Fruit fly (Drosophila melanogaster) whole organism, pupa: Measurements from ENCODE around the gene DENR.

Source experiments
- CG10348 ChIP-seq: fragments of 200-800 bp; sonication (Bioruptor generic); IDR thresholded peaks from 2 replicates; pipeline ENCODE4 v1.3.6; 2022; ENCODE audit warnings: missing biosample characterization, missing genetic modification characterization
- CG12605 ChIP-seq: fragments of 200-800 bp; sonication (Bioruptor generic); IDR thresholded peaks from 2 replicates; pipeline ENCODE4 v1.3.6; 2022; ENCODE audit warnings: missing biosample characterization, missing genetic modification characterization
- CG13204 ChIP-seq: fragments of 200-800 bp; sonication (Bioruptor generic); optimal IDR thresholded peaks from 2 replicates; lab custom pipeline; 2018; ENCODE audit warnings: missing biosample characterization, mild to moderate bottlenecking, missing genetic modification characterization, moderate library complexity
- CG14655 ChIP-seq: fragments of 200-800 bp; sonication (Bioruptor generic); optimal IDR thresholded peaks from 3 replicates; lab custom pipeline; 2017; ENCODE audit warnings: mild to moderate bottlenecking, missing biosample characterization, missing genetic modification reagents, missing genetic modification characterization
- CG15710 ChIP-seq: fragments of 200-800 bp; sonication (Bioruptor generic); optimal IDR thresholded peaks from 2 replicates; lab custom pipeline; 2018; ENCODE audit warnings: missing biosample characterization, mild to moderate bottlenecking, missing genetic modification characterization, moderate library complexity
- CG17806 ChIP-seq: fragments of 200-800 bp; sonication (Bioruptor generic); optimal IDR thresholded peaks from 2 replicates; lab custom pipeline; 2018; ENCODE audit warnings: missing biosample characterization, mild to moderate bottlenecking, missing genetic modification characterization, moderate library complexity
- CG32121 ChIP-seq: fragments of 200-800 bp; sonication (Bioruptor generic); IDR thresholded peaks from 2 replicates; pipeline ENCODE4 v1.3.6; 2022; ENCODE audit warnings: missing biosample characterization, missing genetic modification characterization
- CG34367 ChIP-seq: fragments of 200-800 bp; sonication (Bioruptor generic); optimal IDR thresholded peaks from 2 replicates; lab custom pipeline; 2018; ENCODE audit warnings: missing biosample characterization, mild to moderate bottlenecking, missing genetic modification characterization
- CG4496 ChIP-seq: fragments of 200-800 bp; sonication (Bioruptor generic); IDR thresholded peaks from 3 replicates; pipeline ENCODE4 v1.3.6; 2022; ENCODE audit warnings: missing biosample characterization, missing genetic modification characterization
- CG8159 ChIP-seq: fragments of 200-800 bp; sonication (Bioruptor generic); optimal IDR thresholded peaks from 3 replicates; lab custom pipeline; 2018; ENCODE audit warnings: missing biosample characterization, mild to moderate bottlenecking, missing genetic modification characterization, moderate library complexity
- CG8301 ChIP-seq: fragments of 200-800 bp; sonication (Bioruptor generic); optimal IDR thresholded peaks from 2 replicates; lab custom pipeline; 2018; ENCODE audit warnings: missing biosample characterization, mild to moderate bottlenecking, missing genetic modification characterization
- CG9948 ChIP-seq: fragments of 200-800 bp; sonication (Bioruptor generic); optimal IDR thresholded peaks from 2 replicates; lab custom pipeline; 2018; ENCODE audit warnings: missing biosample characterization, mild to moderate bottlenecking, missing genetic modification characterization, moderate library complexity
- D1 ChIP-seq: fragments of 200-800 bp; sonication (Bioruptor generic); optimal IDR thresholded peaks from 2 replicates; lab custom pipeline; 2018; ENCODE audit warnings: missing biosample characterization, mild to moderate bottlenecking, missing genetic modification characterization, moderate library complexity
- EcR ChIP-seq: fragments of 200-800 bp; sonication (Bioruptor generic); optimal IDR thresholded peaks from 3 replicates; lab custom pipeline; 2019; ENCODE audit warnings: missing biosample characterization, missing genetic modification characterization, mild to moderate bottlenecking, moderate library complexity, missing genetic modification reagents
- Ets98B ChIP-seq: fragments of 200-800 bp; sonication (Bioruptor generic); IDR thresholded peaks from 2 replicates; pipeline ENCODE4 v1.3.6; 2022; ENCODE audit warnings: missing biosample characterization, missing genetic modification characterization
- Pif1A ChIP-seq: fragments of 200-800 bp; sonication (Bioruptor generic); optimal IDR thresholded peaks from 3 replicates; lab custom pipeline; 2016; ENCODE audit warnings: missing biosample characterization, missing genetic modification characterization
- Pif1B ChIP-seq: fragments of 200-800 bp; sonication (Bioruptor generic); optimal IDR thresholded peaks from 3 replicates; lab custom pipeline; 2016; ENCODE audit warnings: missing biosample characterization, missing genetic modification characterization
- Snoo ChIP-seq: fragments of 200-800 bp; sonication (Bioruptor generic); optimal IDR thresholded peaks from 3 replicates; lab custom pipeline; 2017; ENCODE audit warnings: missing biosample characterization, mild to moderate bottlenecking, missing genetic modification characterization, inconsistent platforms
- fd96Ca ChIP-seq: fragments of 200-800 bp; sonication (Bioruptor generic); IDR thresholded peaks from 3 replicates; pipeline ENCODE4 v1.3.6; 2022; ENCODE audit warnings: missing biosample characterization, missing genetic modification characterization
- gl ChIP-seq: fragments of 200-800 bp; sonication (Bioruptor generic); optimal IDR thresholded peaks from 2 replicates; lab custom pipeline; 2018; ENCODE audit warnings: missing biosample characterization, mild to moderate bottlenecking, missing genetic modification characterization
- rn ChIP-seq: fragments of 200-800 bp; sonication (Bioruptor generic); IDR thresholded peaks from 2 replicates; pipeline ENCODE4 v1.3.6; 2022; ENCODE audit warnings: missing biosample characterization, missing genetic modification characterization

The DENR gene

dm6 chrX:16873053-16873452, 13.3 kb downstream of the DENR start:
- TF ChIP-seq D1 (no peak), CG34367 (peak; percentile 37), Ets98B (GFP tag; lab: Robert Waterston, UW) (peak; percentile 44; the same call in 1 of the 2 replicates), Snoo (peak; percentile 54), gl (no peak), CG12605 (GFP tag; lab: Robert Waterston, UW) (0 out of 2 replicates have a peak, but pooled peaks have one; percentile 38), CG10348 (no peak), CG13204 (GFP tag; lab: Kevin White, UChicago) (no peak), fd96Ca (GFP tag; lab: Robert Waterston, UW) (no peak; the same call in 2 of the 3 replicates), Pif1A (GFP tag; lab: Kevin White, UChicago) (peak; percentile 19), CG8159 (tag; lab: Kevin White, UChicago) (peak; percentile 58), CG9948 (tag; lab: Kevin White, UChicago) (peak; percentile 58), CG17806 (tag; lab: Kevin White, UChicago) (peak; percentile 16), CG32121 (peak; percentile 61), Pif1B (GFP tag; lab: Kevin White, UChicago) (peak; percentile 29), CG15710 (tag; lab: Kevin White, UChicago) (peak; percentile 63), EcR (GFP tag; lab: Kevin White, UChicago) (no peak), CG14655 (GFP tag; lab: Kevin White, UChicago) (peak; percentile 57), rn (GFP tag; lab: Robert Waterston, UW) (no peak), CG4496 (GFP tag; lab: Robert Waterston, UW) (peak; percentile 47; the same call in 1 of the 3 replicates), CG8301 (tag; lab: Kevin White, UChicago) (peak; percentile 23)

- TF ChIP-seq CG12605 (GFP tag; lab: Robert Waterston, UW) (peak; percentile 78), CG4496 (GFP tag; lab: Robert Waterston, UW) (peak; percentile 85), gl (peak; percentile 64), Pif1B (GFP tag; lab: Kevin White, UChicago) (peak; percentile 68), D1 (peak; percentile 46), CG32121 (peak; percentile 58; the same call in 1 of the 2 replicates), Pif1A (GFP tag; lab: Kevin White, UChicago) (peak; percentile 79), rn (GFP tag; lab: Robert Waterston, UW) (peak; percentile 70), fd96Ca (GFP tag; lab: Robert Waterston, UW) (peak; percentile 75; the same call in 2 of the 3 replicates), CG13204 (GFP tag; lab: Kevin White, UChicago) (peak; percentile 36), Snoo (peak; percentile 53), Ets98B (GFP tag; lab: Robert Waterston, UW) (peak; percentile 85), CG10348 (no peak), CG17806 (tag; lab: Kevin White, UChicago) (peak; percentile 75), CG9948 (tag; lab: Kevin White, UChicago) (peak; percentile 80), CG15710 (tag; lab: Kevin White, UChicago) (peak; percentile 84), CG14655 (GFP tag; lab: Kevin White, UChicago) (peak; percentile 82), CG8301 (tag; lab: Kevin White, UChicago) (peak; percentile 74), CG8159 (tag; lab: Kevin White, UChicago) (peak; percentile 81), EcR (GFP tag; lab: Kevin White, UChicago) (no peak), CG34367 (peak; percentile 80)
- TF ChIP-seq, all 21 proteins: peak for 19
Measured at dm6 chrX:16871808-16872207, 14.6 kb downstream of the DENR start.

DNA sequence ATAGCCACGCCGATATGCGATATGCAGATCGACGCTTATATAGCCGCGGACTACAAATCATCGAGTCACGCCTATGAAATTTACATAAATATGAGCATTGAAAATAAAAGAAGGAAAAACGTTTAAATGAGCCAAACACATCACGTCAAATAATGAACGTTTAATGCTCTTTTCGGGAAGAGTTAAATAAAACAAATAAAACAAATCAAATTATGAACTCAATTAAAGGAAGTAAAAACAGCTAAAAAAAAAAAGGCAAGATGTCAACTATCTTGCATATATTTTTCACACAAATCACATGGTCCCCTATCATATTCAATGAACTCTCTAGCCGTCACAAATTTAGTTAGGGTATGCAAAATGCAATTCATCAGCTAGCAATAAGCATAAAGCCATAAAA, 18.7 kb downstream of the DENR start:
- TF ChIP-seq CG32121: peak; percentile 33; the same call in 1 of the 2 replicates
- TF ChIP-seq CG15710 (tag; lab: Kevin White, UChicago): no peak

DNA sequence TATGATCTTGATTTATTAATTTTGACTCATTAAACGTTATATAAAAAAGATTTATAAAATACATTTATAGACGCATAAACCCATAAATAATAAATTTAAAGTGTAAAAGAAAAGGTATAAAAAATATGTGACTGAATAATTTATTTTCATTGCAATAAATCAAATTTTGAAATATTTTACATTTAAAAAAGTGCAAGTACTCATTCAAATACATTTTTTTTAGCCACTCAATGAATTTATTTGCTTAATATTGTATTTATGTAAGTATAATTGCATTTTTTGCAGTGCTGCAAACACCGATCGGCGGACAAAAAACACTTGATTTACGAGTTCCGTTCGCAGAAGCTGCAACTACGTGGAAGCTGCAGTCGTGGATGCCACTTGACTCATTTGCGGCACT, 26.6 kb downstream of the DENR start:
- TF ChIP-seq CG15710 (tag; lab: Kevin White, UChicago) (peak; percentile 16), CG13204 (GFP tag; lab: Kevin White, UChicago) (no peak), CG14655 (GFP tag; lab: Kevin White, UChicago) (peak; percentile 39), CG8159 (tag; lab: Kevin White, UChicago) (peak; percentile 38), CG17806 (tag; lab: Kevin White, UChicago) (no peak), CG9948 (tag; lab: Kevin White, UChicago) (peak; percentile 22), CG8301 (tag; lab: Kevin White, UChicago) (peak; percentile 12), CG4496 (GFP tag; lab: Robert Waterston, UW) (no peak)

DNA sequence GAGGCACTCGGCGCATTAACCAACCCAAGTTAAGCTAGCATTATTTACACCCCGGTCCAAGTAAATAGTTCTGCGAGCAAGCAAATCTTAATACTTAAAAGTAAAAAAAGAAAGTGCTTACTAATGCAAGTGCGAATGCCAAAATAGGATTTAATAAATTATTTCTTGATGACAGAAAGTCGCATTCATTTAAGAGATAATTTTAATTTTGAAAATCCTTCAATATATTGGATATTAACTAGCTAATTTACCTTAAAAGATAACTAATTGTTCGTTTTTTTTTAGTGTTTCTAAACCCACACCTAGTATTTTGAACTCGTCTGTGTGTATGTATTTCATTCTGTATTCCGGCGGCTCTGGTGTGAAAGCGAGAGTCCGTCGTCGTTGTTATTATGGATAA, 31.6 kb downstream of the DENR start:
- TF ChIP-seq CG14655 (GFP tag; lab: Kevin White, UChicago): peak; percentile 23
- TF ChIP-seq CG8301 (tag; lab: Kevin White, UChicago): peak; percentile 26
- TF ChIP-seq Snoo: no peak
- TF ChIP-seq CG12605 (GFP tag; lab: Robert Waterston, UW): peak; percentile 14; the same call in 1 of the 2 replicates
- TF ChIP-seq CG32121: peak; percentile 69
- TF ChIP-seq Ets98B (GFP tag; lab: Robert Waterston, UW): no peak
- TF ChIP-seq Pif1A (GFP tag; lab: Kevin White, UChicago): peak; percentile 15
- TF ChIP-seq CG13204 (GFP tag; lab: Kevin White, UChicago): no peak
- no peak for TF ChIP-seq Pif1B (GFP tag; lab: Kevin White, UChicago)

dm6 chrX:16849517-16849916, 36.8 kb downstream of the DENR start:
- TF ChIP-seq CG9948 (tag; lab: Kevin White, UChicago): no peak
